Worm (Caenorhabditis elegans): ENCODE data around the gene F27B3.6.

Gene F27B3.6

ce11 chrIII:6587564-6587963, 9.2 kb upstream of the F27B3.6 start, which contains the start of gene ddo-3:
Gene ddo-3, plus strand, starts transcription at chrIII:6587864.
- TF ChIP-seq nhr-12 (tag; optimal IDR thresholded peaks at IDR 0.05), result no peak
- TF ChIP-seq ham-2 (GFP tag; optimal IDR thresholded peaks at IDR 0.05), result no peak
- TF ChIP-seq cnd-1 (tag; optimal IDR thresholded peaks at IDR 0.05), result no peak
- no peak for TF ChIP-seq snpc-4 (tag; optimal IDR thresholded peaks at IDR 0.05)

- TF ChIP-seq tbx-8 (GFP tag; optimal IDR thresholded peaks at IDR 0.05) (no peak), mep-1 (tag; optimal IDR thresholded peaks at IDR 0.05) (no peak), mab-5 (tag; optimal IDR thresholded peaks at IDR 0.05) (no peak), unc-120 (tag; optimal IDR thresholded peaks at IDR 0.05; ENCODE audit: poor library complexity, severe bottlenecking) (no peak), sem-2 (GFP tag; optimal IDR thresholded peaks at IDR 0.05) (no peak), lin-13 (tag; optimal IDR thresholded peaks at IDR 0.05) (no peak), hlh-1 (tag; optimal IDR thresholded peaks at IDR 0.05) (no peak)
Observed at ce11 chrIII:6581585-6581984, 3.2 kb upstream of the F27B3.6 start, which contains the start of gene acr-21. Gene acr-21, plus strand, starts transcription at chrIII:6581885.

ce11 chrIII:6579398-6579797, 993 bp upstream of the F27B3.6 start, which contains the start of gene F27B3.8:
Gene F27B3.8, plus strand, starts transcription at chrIII:6579698.
- TF ChIP-seq unc-39 (tag; optimal IDR thresholded peaks at IDR 0.05), result no peak
- TF ChIP-seq mab-5 (tag; optimal IDR thresholded peaks at IDR 0.05), result no peak
- no peak for TF ChIP-seq lin-13 (tag; optimal IDR thresholded peaks at IDR 0.05)
- no peak for TF ChIP-seq nhr-237 (tag; optimal IDR thresholded peaks at IDR 0.05)
- no peak for TF ChIP-seq ces-1 (GFP tag; optimal IDR thresholded peaks at IDR 0.05)
- TF ChIP-seq hlh-1 (tag; optimal IDR thresholded peaks at IDR 0.05), result no peak
- no peak for TF ChIP-seq lsy-2 (tag; optimal IDR thresholded peaks at IDR 0.05)
- no peak for TF ChIP-seq lin-32 (GFP tag; optimal IDR thresholded peaks at IDR 0.05)
- TF ChIP-seq drap-1 (GFP tag; optimal IDR thresholded peaks at IDR 0.05), result no peak
- TF ChIP-seq unc-62 (GFP tag; optimal IDR thresholded peaks at IDR 0.05), result no peak
- TF ChIP-seq ceh-83 (GFP tag; optimal IDR thresholded peaks at IDR 0.05), result no peak

ce11 chrIII:6577159-6577558, 1.2 kb downstream of the F27B3.6 start:
- TF ChIP-seq mls-2 (tag; optimal IDR thresholded peaks at IDR 0.05) (no peak), lin-13 (tag; optimal IDR thresholded peaks at IDR 0.05) (no peak), ces-1 (GFP tag; optimal IDR thresholded peaks at IDR 0.05) (no peak), unc-62 (GFP tag; optimal IDR thresholded peaks at IDR 0.05) (no peak), nhr-76 (tag; optimal IDR thresholded peaks at IDR 0.05) (no peak), mab-5 (tag; optimal IDR thresholded peaks at IDR 0.05) (no peak), unc-39 (tag; optimal IDR thresholded peaks at IDR 0.05) (no peak), ham-2 (GFP tag; optimal IDR thresholded peaks at IDR 0.05) (no peak), unc-120 (tag; optimal IDR thresholded peaks at IDR 0.05; ENCODE audit: poor library complexity, severe bottlenecking) (no peak), cnd-1 (tag; optimal IDR thresholded peaks at IDR 0.05) (no peak), pha-4 (tag; optimal IDR thresholded peaks at IDR 0.05) (no peak), lsy-2 (tag; optimal IDR thresholded peaks at IDR 0.05) (no peak), drap-1 (GFP tag; optimal IDR thresholded peaks at IDR 0.05) (no peak), ceh-39 (tag; optimal IDR thresholded peaks at IDR 0.05) (no peak), lin-32 (GFP tag; optimal IDR thresholded peaks at IDR 0.05) (no peak), zip-8 (tag; optimal IDR thresholded peaks at IDR 0.05) (no peak)

- TF ChIP-seq unc-120 (tag; optimal IDR thresholded peaks at IDR 0.05; ENCODE audit: poor library complexity, severe bottlenecking), result no peak
- no peak for TF ChIP-seq ces-1 (GFP tag; optimal IDR thresholded peaks at IDR 0.05)
- TF ChIP-seq tbx-8 (GFP tag; optimal IDR thresholded peaks at IDR 0.05), result no peak
- TF ChIP-seq unc-62 (GFP tag; optimal IDR thresholded peaks at IDR 0.05), result no peak
- no peak for TF ChIP-seq ceh-83 (GFP tag; optimal IDR thresholded peaks at IDR 0.05)
- TF ChIP-seq ceh-39 (tag; optimal IDR thresholded peaks at IDR 0.05), result no peak
- no peak for TF ChIP-seq hlh-1 (tag; optimal IDR thresholded peaks at IDR 0.05)
- TF ChIP-seq blmp-1 (tag; optimal IDR thresholded peaks at IDR 0.05), result no peak
- TF ChIP-seq ham-2 (GFP tag; optimal IDR thresholded peaks at IDR 0.05), result no peak
- TF ChIP-seq lin-32 (GFP tag; optimal IDR thresholded peaks at IDR 0.05), result no peak
- no peak for TF ChIP-seq sptf-1 (tag; optimal IDR thresholded peaks at IDR 0.05)
- TF ChIP-seq cnd-1 (tag; optimal IDR thresholded peaks at IDR 0.05), result no peak
- TF ChIP-seq drap-1 (GFP tag; optimal IDR thresholded peaks at IDR 0.05), result no peak
- no peak for TF ChIP-seq nhr-12 (tag; optimal IDR thresholded peaks at IDR 0.05)
- no peak for TF ChIP-seq pha-4 (tag; optimal IDR thresholded peaks at IDR 0.05)
Observed at ce11 chrIII:6558487-6558886, 19.9 kb downstream of the F27B3.6 start, which contains the start of gene C09E7.8. Gene C09E7.8, minus strand, starts transcription at chrIII:6558587.

ce11 chrIII:6551187-6552058, 27.0 kb downstream of the F27B3.6 start, which contains the start of gene C09E7.7:
Gene C09E7.7, minus strand, starts transcription at chrIII:6551243.
- peak; percentile 27 for TF ChIP-seq ces-1 (GFP tag; optimal IDR thresholded peaks at IDR 0.05)
- TF ChIP-seq cnd-1 (tag; optimal IDR thresholded peaks at IDR 0.05), result peak; percentile 47
- peak; percentile 35 for TF ChIP-seq drap-1 (GFP tag; optimal IDR thresholded peaks at IDR 0.05)
- peak; percentile 38 for TF ChIP-seq mls-2 (tag; optimal IDR thresholded peaks at IDR 0.05)
- peak; percentile 67 for TF ChIP-seq sptf-1 (tag; optimal IDR thresholded peaks at IDR 0.05)
- peak; percentile 13 for TF ChIP-seq sem-2 (GFP tag; optimal IDR thresholded peaks at IDR 0.05)
- peak; percentile 40 for TF ChIP-seq lin-13 (tag; optimal IDR thresholded peaks at IDR 0.05)

All from whole organism, mixed stage, embryonic.